Worm (Caenorhabditis elegans): ENCODE data around the gene srt-17.
A peak's percentile ranks its signal among the peaks of the same experiment; 100 is the strongest.

DNA sequence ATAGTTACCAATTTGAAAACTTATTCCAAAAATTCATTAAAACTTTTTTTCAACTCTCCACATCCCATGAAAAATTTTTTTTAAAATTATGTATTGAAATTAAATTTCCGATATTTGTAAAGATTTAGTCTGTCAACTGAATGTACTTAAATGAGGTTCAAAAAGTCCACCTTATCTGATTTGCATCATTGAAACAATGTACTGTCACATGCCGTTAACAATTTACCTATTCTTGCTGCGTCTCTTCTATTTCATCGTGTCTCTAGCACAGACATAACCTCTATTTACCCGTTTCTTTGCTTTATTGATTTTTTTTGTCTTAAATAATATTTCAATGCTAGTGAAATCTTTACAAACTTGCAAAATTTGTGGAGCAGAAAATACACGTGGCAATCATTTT is 14.6 kb downstream of the srt-17 start, which contains the start of gene nhr-90:
- peak; percentile 0 for TF ChIP-seq blmp-1 (tag; optimal IDR thresholded peaks at IDR 0.05)
- no peak for TF ChIP-seq ama-1 (optimal IDR thresholded peaks at IDR 0.05)
- no peak for TF ChIP-seq lin-15B (tag; optimal IDR thresholded peaks at IDR 0.05)
- TF ChIP-seq nhr-90 (tag; optimal IDR thresholded peaks at IDR 0.05; ENCODE audit: poor library complexity): no peak
- no peak for TF ChIP-seq C34B4.2 (tag; optimal IDR thresholded peaks at IDR 0.05)
- TF ChIP-seq unc-30 (tag; optimal IDR thresholded peaks at IDR 0.05): no peak
